Fruit fly (Drosophila melanogaster): Measurements from ENCODE around the gene Fnta.

The Fnta gene

dm6 chr2L:4793780-4794523 lies 36.5 kb downstream of the Fnta start, which contains the start of gene fipi:
Gene fipi (minus strand): TSS chr2L:4794044.
- TF ChIP-seq D1 (tag; optimal IDR thresholded peaks at IDR 0.05) (no peak), fd96Ca (GFP tag; IDR thresholded peaks at IDR 0.05) (no peak), Pif1B (GFP tag; optimal IDR thresholded peaks at IDR 0.05) (no peak), EcR (GFP tag; optimal IDR thresholded peaks at IDR 0.05) (no peak), CG15710 (tag; optimal IDR thresholded peaks at IDR 0.05) (no peak), CG10348 (GFP tag; IDR thresholded peaks at IDR 0.05) (no peak)
